Worm (Caenorhabditis elegans) whole organism, L4 larva: Measurements from ENCODE around the gene dpy-23.

Experiments
- ama-1 ChIP-seq: fragments of 150-350 bp; optimal IDR thresholded peaks from 2 replicates; lab custom pipeline; 2014; ENCODE audit warnings: inconsistent platforms, mixed read lengths
- ceh-28 ChIP-seq: fragments of 150-350 bp; optimal IDR thresholded peaks from 2 replicates; lab custom pipeline; 2014; ENCODE audit warnings: missing biosample characterization, missing genetic modification reagents, missing genetic modification characterization
- ceh-62 ChIP-seq: sonication (generic microtip); optimal IDR thresholded peaks from 2 replicates; lab custom pipeline; 2017; ENCODE audit warnings: missing biosample characterization, missing genetic modification characterization
- dmd-6 ChIP-seq: fragments of 200-800 bp; sonication (Bioruptor generic); IDR thresholded peaks from 2 replicates; pipeline ENCODE4 v1.3.6; 2022; ENCODE audit warnings: missing genetic modification reagents, missing genetic modification characterization, missing compliant biosample characterization
- fkh-10 ChIP-seq: fragments of 150-350 bp; optimal IDR thresholded peaks from 2 replicates; lab custom pipeline; 2014; ENCODE audit warnings: missing biosample characterization, missing genetic modification reagents, missing genetic modification characterization
- fos-1 ChIP-seq: fragments of 150-350 bp; optimal IDR thresholded peaks from 2 replicates; lab custom pipeline; 2014; ENCODE audit warnings: missing biosample characterization, missing genetic modification characterization
- gei-8 ChIP-seq: fragments of 200-800 bp; sonication (Bioruptor generic); optimal IDR thresholded peaks from 2 replicates; lab custom pipeline; 2018; ENCODE audit warnings: mild to moderate bottlenecking, missing genetic modification characterization, missing compliant biosample characterization
- hlh-11 ChIP-seq: fragments of 200-800 bp; sonication (Bioruptor generic); optimal IDR thresholded peaks from 2 replicates; lab custom pipeline; 2018; ENCODE audit warnings: mild to moderate bottlenecking, missing genetic modification characterization, missing compliant biosample characterization
- lin-38 ChIP-seq: fragments of 200-800 bp; sonication (Bioruptor generic); IDR thresholded peaks from 2 replicates; pipeline ENCODE4 v1.3.6; 2022; ENCODE audit warnings: missing genetic modification reagents, missing genetic modification characterization, missing compliant biosample characterization
- mxl-2 ChIP-seq: fragments of 200-800 bp; sonication (Bioruptor generic); conservative IDR thresholded peaks from 2 replicates; pipeline ENCODE4 v1.3.6; 2022; ENCODE audit warnings: missing genetic modification reagents, missing genetic modification characterization, missing compliant biosample characterization
- nhr-102 ChIP-seq: sonication (generic microtip); optimal IDR thresholded peaks from 2 replicates; lab custom pipeline; 2016; ENCODE audit warnings: mild to moderate bottlenecking, missing genetic modification characterization, moderate library complexity, missing compliant biosample characterization
- nhr-11 ChIP-seq: fragments of 150-350 bp; optimal IDR thresholded peaks from 2 replicates; lab custom pipeline; 2014; ENCODE audit warnings: missing biosample characterization, missing genetic modification characterization
- skn-1 ChIP-seq: fragments of 150-350 bp; optimal IDR thresholded peaks from 2 replicates; lab custom pipeline; 2014; ENCODE audit warnings: missing biosample characterization, missing genetic modification characterization
- snpc-4 ChIP-seq: fragments of 150-350 bp; optimal IDR thresholded peaks from 2 replicates; lab custom pipeline; 2014; ENCODE audit warnings: missing biosample characterization, missing genetic modification characterization

- TF ChIP-seq hlh-11 (tag; lab: Kevin White, UChicago) = peak; percentile 6
- TF ChIP-seq ceh-62 (tag; lab: Kevin White, UChicago) = no peak
- TF ChIP-seq mxl-2 (GFP tag; lab: Robert Waterston, UW) = no peak
- TF ChIP-seq lin-38 (GFP tag; lab: Robert Waterston, UW) = no peak
- TF ChIP-seq ceh-28 (tag; lab: Kevin White, UChicago) = no peak
- TF ChIP-seq gei-8 = no peak
- TF ChIP-seq nhr-11 (tag; lab: Kevin White, UChicago) = no peak
- no peak for TF ChIP-seq ama-1 (lab: Kevin White, UChicago)
- TF ChIP-seq snpc-4 (tag; lab: Kevin White, UChicago) = no peak
- no peak for TF ChIP-seq nhr-102
- TF ChIP-seq fkh-10 (GFP tag; lab: Kevin White, UChicago) = no peak
- no peak for TF ChIP-seq fos-1
- TF ChIP-seq skn-1 (tag; lab: Kevin White, UChicago) = no peak
- TF ChIP-seq dmd-6 (GFP tag; lab: Robert Waterston, UW) = no peak
Measured at ce11 chrX:4383316-4383936, 5.7 kb upstream of the dpy-23 start, which contains the start of gene lst-2.
